Worm (Caenorhabditis elegans) whole organism, L2 larva: ENCODE measurements around the gene srj-54.

Experiments used
- R02D3.7 ChIP-seq: fragments of 150-350 bp; optimal IDR thresholded peaks from 2 replicates; lab custom pipeline; 2014; ENCODE audit warnings: missing biosample characterization, missing genetic modification characterization
- ZK546.5 ChIP-seq: sonication (generic microtip); optimal IDR thresholded peaks from 2 replicates; lab custom pipeline; 2017; ENCODE audit warnings: missing biosample characterization, missing genetic modification characterization
- alr-1 ChIP-seq: fragments of 150-350 bp; optimal IDR thresholded peaks from 2 replicates; lab custom pipeline; 2014; ENCODE audit warnings: missing biosample characterization, missing genetic modification characterization
- blmp-1 ChIP-seq: sonication (generic microtip); optimal IDR thresholded peaks from 2 replicates; lab custom pipeline; 2017; ENCODE audit warnings: missing genetic modification characterization, mild to moderate bottlenecking, missing compliant biosample characterization, antibody characterized with exemption, moderate library complexity; ENCODE audit not compliant: insufficient read depth
- dmd-4 ChIP-seq: sonication (generic microtip); optimal IDR thresholded peaks from 2 replicates; lab custom pipeline; 2017; ENCODE audit warnings: missing biosample characterization, missing genetic modification characterization
- egl-27 ChIP-seq: sonication (generic microtip); optimal IDR thresholded peaks from 3 replicates; lab custom pipeline; 2017; ENCODE audit warnings: missing biosample characterization, missing genetic modification reagents, missing genetic modification characterization
- fos-1 ChIP-seq: fragments of 150-350 bp; optimal IDR thresholded peaks from 2 replicates; lab custom pipeline; 2014; ENCODE audit warnings: missing biosample characterization, missing genetic modification characterization
- nhr-10 ChIP-seq: sonication (generic microtip); optimal IDR thresholded peaks from 2 replicates; lab custom pipeline; 2017; ENCODE audit warnings: missing biosample characterization, missing genetic modification characterization
- nhr-11 ChIP-seq: fragments of 150-350 bp; optimal IDR thresholded peaks from 2 replicates; lab custom pipeline; 2014; ENCODE audit warnings: missing biosample characterization, missing genetic modification characterization
- nhr-21 ChIP-seq: fragments of 150-350 bp; optimal IDR thresholded peaks from 2 replicates; lab custom pipeline; 2014; ENCODE audit warnings: missing biosample characterization, missing genetic modification characterization
- nhr-237 ChIP-seq: fragments of 150-350 bp; optimal IDR thresholded peaks from 2 replicates; lab custom pipeline; 2014; ENCODE audit warnings: missing biosample characterization, missing genetic modification characterization
- snpc-4 ChIP-seq: fragments of 150-350 bp; optimal IDR thresholded peaks from 2 replicates; lab custom pipeline; 2014; ENCODE audit warnings: missing biosample characterization, missing genetic modification characterization
- unc-62 ChIP-seq: fragments of 150-350 bp; optimal IDR thresholded peaks from 2 replicates; lab custom pipeline; 2014; ENCODE audit warnings: missing biosample characterization, missing genetic modification reagents, missing genetic modification characterization

- TF ChIP-seq nhr-11 (no peak), ZK546.5 (tag; lab: Kevin White, UChicago) (no peak), R02D3.7 (tag; lab: Kevin White, UChicago) (no peak), dmd-4 (tag; lab: Kevin White, UChicago) (no peak), fos-1 (tag; lab: Kevin White, UChicago) (no peak), nhr-21 (tag; lab: Kevin White, UChicago) (no peak), egl-27 (tag; lab: Kevin White, UChicago) (no peak), nhr-10 (tag; lab: Kevin White, UChicago) (no peak), nhr-237 (tag; lab: Kevin White, UChicago) (no peak), unc-62 (GFP tag; lab: Kevin White, UChicago) (no peak), blmp-1 (tag; lab: Kevin White, UChicago) (no peak), snpc-4 (tag; lab: Kevin White, UChicago) (no peak), alr-1 (tag; lab: Kevin White, UChicago) (no peak)
These were observed 21.9 kb upstream of the srj-54 start for ce11 chrV:2881565-2881964.
